Worm (Caenorhabditis elegans) whole organism, L2 larva: ENCODE data around the gene C14A4.6.

ENCODE experiments used
- C34F6.9 ChIP-seq: fragments of 150-350 bp; optimal IDR thresholded peaks from 2 replicates; lab custom pipeline; 2014; ENCODE audit warnings: missing biosample characterization, missing genetic modification characterization
- F13H6.1 ChIP-seq: sonication (generic microtip); optimal IDR thresholded peaks from 2 replicates; lab custom pipeline; 2016; ENCODE audit warnings: missing genetic modification characterization, missing compliant biosample characterization
- R02D3.7 ChIP-seq: fragments of 150-350 bp; optimal IDR thresholded peaks from 2 replicates; lab custom pipeline; 2014; ENCODE audit warnings: missing biosample characterization, missing genetic modification characterization
- Y55F3AM.14 ChIP-seq: fragments of 200-800 bp; sonication (Bioruptor generic); optimal IDR thresholded peaks from 2 replicates; lab custom pipeline; 2018; ENCODE audit warnings: mild to moderate bottlenecking, missing genetic modification characterization, missing compliant biosample characterization
- ZK546.5 ChIP-seq: sonication (generic microtip); optimal IDR thresholded peaks from 2 replicates; lab custom pipeline; 2017; ENCODE audit warnings: missing biosample characterization, missing genetic modification characterization
- alr-1 ChIP-seq: fragments of 150-350 bp; optimal IDR thresholded peaks from 2 replicates; lab custom pipeline; 2014; ENCODE audit warnings: missing biosample characterization, missing genetic modification characterization
- aly-2 ChIP-seq: fragments of 150-350 bp; optimal IDR thresholded peaks from 2 replicates; lab custom pipeline; 2014; ENCODE audit warnings: missing biosample characterization, missing genetic modification characterization
- ama-1 ChIP-seq: fragments of 150-350 bp; optimal IDR thresholded peaks from 2 replicates; lab custom pipeline; 2018; ENCODE audit warnings: inconsistent platforms
- blmp-1 ChIP-seq: sonication (generic microtip); optimal IDR thresholded peaks from 2 replicates; lab custom pipeline; 2017; ENCODE audit warnings: missing genetic modification characterization, mild to moderate bottlenecking, missing compliant biosample characterization, antibody characterized with exemption, moderate library complexity; ENCODE audit not compliant: insufficient read depth
- ceh-16 ChIP-seq: fragments of 150-350 bp; optimal IDR thresholded peaks from 2 replicates; lab custom pipeline; 2014; ENCODE audit warnings: missing biosample characterization, missing genetic modification characterization
- ceh-82 ChIP-seq: fragments of 150-350 bp; optimal IDR thresholded peaks from 2 replicates; lab custom pipeline; 2014; ENCODE audit warnings: missing biosample characterization, missing genetic modification characterization
- crh-2 ChIP-seq: sonication (generic microtip); optimal IDR thresholded peaks from 2 replicates; lab custom pipeline; 2017; ENCODE audit warnings: missing biosample characterization, missing genetic modification characterization
- dmd-4 ChIP-seq: sonication (generic microtip); optimal IDR thresholded peaks from 2 replicates; lab custom pipeline; 2017; ENCODE audit warnings: missing biosample characterization, missing genetic modification characterization
- egl-27 ChIP-seq: sonication (generic microtip); optimal IDR thresholded peaks from 3 replicates; lab custom pipeline; 2017; ENCODE audit warnings: missing biosample characterization, missing genetic modification reagents, missing genetic modification characterization
- elt-1 ChIP-seq: fragments of 150-350 bp; optimal IDR thresholded peaks from 2 replicates; lab custom pipeline; 2014; ENCODE audit warnings: missing biosample characterization, missing genetic modification characterization
- elt-3 ChIP-seq: sonication (generic microtip); optimal IDR thresholded peaks from 2 replicates; lab custom pipeline; 2017; ENCODE audit warnings: missing biosample characterization, missing genetic modification characterization
- fos-1 ChIP-seq: fragments of 150-350 bp; optimal IDR thresholded peaks from 2 replicates; lab custom pipeline; 2014; ENCODE audit warnings: missing biosample characterization, missing genetic modification characterization
- gmeb-1 ChIP-seq: fragments of 150-350 bp; optimal IDR thresholded peaks from 2 replicates; lab custom pipeline; 2014; ENCODE audit warnings: missing biosample characterization, missing genetic modification characterization
- lin-11 ChIP-seq: fragments of 150-350 bp; sonication (generic microtip); optimal IDR thresholded peaks from 2 replicates; lab custom pipeline; 2014; ENCODE audit warnings: missing biosample characterization, missing genetic modification characterization, inconsistent platforms, mixed read lengths
- lin-13 ChIP-seq: fragments of 150-350 bp; optimal IDR thresholded peaks from 2 replicates; lab custom pipeline; 2014; ENCODE audit warnings: missing biosample characterization, missing genetic modification reagents, missing genetic modification characterization
- lin-39 ChIP-seq: fragments of 150-350 bp; optimal IDR thresholded peaks from 2 replicates; lab custom pipeline; 2014; ENCODE audit warnings: missing biosample characterization, missing genetic modification reagents, missing genetic modification characterization
- lsy-2 ChIP-seq, 2 experiments: fragments of 150-350 bp in 1 of 2; sonication (generic microtip) in 1 of 2; optimal IDR thresholded peaks; 2 replicates each; lab custom pipeline; 2014 to 2017; ENCODE audit warnings: missing biosample characterization in 2 of 2, missing genetic modification characterization in 2 of 2
- mab-5 ChIP-seq: fragments of 150-350 bp; optimal IDR thresholded peaks from 2 replicates; lab custom pipeline; 2014; ENCODE audit warnings: missing biosample characterization, missing genetic modification characterization
- mbf-1 ChIP-seq: sonication (generic microtip); optimal IDR thresholded peaks from 2 replicates; lab custom pipeline; 2017; ENCODE audit warnings: missing biosample characterization, missing genetic modification characterization
- mdl-1 ChIP-seq, 2 experiments: fragments of 150-350 bp in 1 of 2; sonication (generic microtip) in 1 of 2; optimal IDR thresholded peaks; 2 replicates each; lab custom pipeline; 2017; ENCODE audit warnings: missing biosample characterization in 2 of 2, missing genetic modification characterization in 2 of 2
- nhr-10 ChIP-seq: sonication (generic microtip); optimal IDR thresholded peaks from 2 replicates; lab custom pipeline; 2017; ENCODE audit warnings: missing biosample characterization, missing genetic modification characterization
- nhr-11 ChIP-seq: fragments of 150-350 bp; optimal IDR thresholded peaks from 2 replicates; lab custom pipeline; 2014; ENCODE audit warnings: missing biosample characterization, missing genetic modification characterization
- nhr-12 ChIP-seq: fragments of 150-350 bp; optimal IDR thresholded peaks from 2 replicates; lab custom pipeline; 2014; ENCODE audit warnings: missing biosample characterization, missing genetic modification characterization
- nhr-129 ChIP-seq: fragments of 150-350 bp; optimal IDR thresholded peaks from 2 replicates; lab custom pipeline; 2014; ENCODE audit warnings: missing biosample characterization, missing genetic modification characterization
- nhr-21 ChIP-seq: fragments of 150-350 bp; optimal IDR thresholded peaks from 2 replicates; lab custom pipeline; 2014; ENCODE audit warnings: missing biosample characterization, missing genetic modification characterization
- nhr-23 ChIP-seq: fragments of 150-350 bp; optimal IDR thresholded peaks from 2 replicates; lab custom pipeline; 2014; ENCODE audit warnings: missing biosample characterization, missing genetic modification reagents, missing genetic modification characterization
- nhr-237 ChIP-seq: fragments of 150-350 bp; optimal IDR thresholded peaks from 2 replicates; lab custom pipeline; 2014; ENCODE audit warnings: missing biosample characterization, missing genetic modification characterization
- nhr-25 ChIP-seq: fragments of 150-350 bp; sonication (generic microtip); optimal IDR thresholded peaks from 3 replicates; lab custom pipeline; 2014; ENCODE audit warnings: missing biosample characterization, missing genetic modification characterization
- nhr-6 ChIP-seq: fragments of 150-350 bp; optimal IDR thresholded peaks from 2 replicates; lab custom pipeline; 2014; ENCODE audit warnings: missing biosample characterization, missing genetic modification characterization
- nhr-77 ChIP-seq: fragments of 150-350 bp; optimal IDR thresholded peaks from 2 replicates; lab custom pipeline; 2014; ENCODE audit warnings: missing biosample characterization, missing genetic modification characterization
- peb-1 ChIP-seq: fragments of 150-350 bp; optimal IDR thresholded peaks from 2 replicates; lab custom pipeline; 2014; ENCODE audit warnings: missing biosample characterization, missing genetic modification characterization
- sem-4 ChIP-seq: fragments of 150-350 bp; optimal IDR thresholded peaks from 2 replicates; lab custom pipeline; 2014; ENCODE audit warnings: missing biosample characterization, missing genetic modification reagents, missing genetic modification characterization
- skn-1 ChIP-seq: sonication (generic microtip); optimal IDR thresholded peaks from 2 replicates; lab custom pipeline; 2017; ENCODE audit warnings: missing biosample characterization, missing genetic modification characterization
- sma-3 ChIP-seq: sonication (generic microtip); optimal IDR thresholded peaks from 2 replicates; lab custom pipeline; 2016; ENCODE audit warnings: missing genetic modification reagents, missing genetic modification characterization, missing compliant biosample characterization
- sma-9 ChIP-seq, 2 experiments: fragments of 150-350 bp in 1 of 2; sonication (generic microtip) in 1 of 2; optimal IDR thresholded peaks; 2 replicates each; lab custom pipeline; 2014 to 2016; ENCODE audit warnings: missing genetic modification characterization in 2 of 2, mild to moderate bottlenecking in 1 of 2, missing biosample characterization in 1 of 2, missing compliant biosample characterization in 1 of 2, missing genetic modification reagents in 1 of 2, moderate library complexity in 1 of 2
- snpc-4 ChIP-seq: fragments of 150-350 bp; optimal IDR thresholded peaks from 2 replicates; lab custom pipeline; 2014; ENCODE audit warnings: missing biosample characterization, missing genetic modification characterization
- unc-39 ChIP-seq: fragments of 150-350 bp; optimal IDR thresholded peaks from 2 replicates; lab custom pipeline; 2014; ENCODE audit warnings: missing biosample characterization, missing genetic modification characterization
- unc-55 ChIP-seq: fragments of 150-350 bp; sonication (generic microtip); optimal IDR thresholded peaks from 3 replicates; lab custom pipeline; 2014; ENCODE audit warnings: missing biosample characterization, missing genetic modification reagents, missing genetic modification characterization
- unc-62 ChIP-seq: fragments of 150-350 bp; optimal IDR thresholded peaks from 2 replicates; lab custom pipeline; 2014; ENCODE audit warnings: missing biosample characterization, missing genetic modification reagents, missing genetic modification characterization
- zag-1 ChIP-seq: fragments of 150-350 bp; optimal IDR thresholded peaks from 2 replicates; lab custom pipeline; 2014; ENCODE audit warnings: missing biosample characterization, missing genetic modification characterization
- ztf-1 ChIP-seq: fragments of 200-800 bp; sonication (Bioruptor generic); conservative IDR thresholded peaks from 2 replicates; pipeline ENCODE4 v1.3.6; 2022; ENCODE audit warnings: missing genetic modification characterization, missing compliant biosample characterization
- ztf-11 ChIP-seq: sonication (generic microtip); optimal IDR thresholded peaks from 2 replicates; lab custom pipeline; 2017; ENCODE audit warnings: missing biosample characterization, missing genetic modification characterization
- ztf-4 ChIP-seq: fragments of 150-350 bp; optimal IDR thresholded peaks from 2 replicates; lab custom pipeline; 2014; ENCODE audit warnings: missing biosample characterization, missing genetic modification characterization

The C14A4.6 gene

DNA sequence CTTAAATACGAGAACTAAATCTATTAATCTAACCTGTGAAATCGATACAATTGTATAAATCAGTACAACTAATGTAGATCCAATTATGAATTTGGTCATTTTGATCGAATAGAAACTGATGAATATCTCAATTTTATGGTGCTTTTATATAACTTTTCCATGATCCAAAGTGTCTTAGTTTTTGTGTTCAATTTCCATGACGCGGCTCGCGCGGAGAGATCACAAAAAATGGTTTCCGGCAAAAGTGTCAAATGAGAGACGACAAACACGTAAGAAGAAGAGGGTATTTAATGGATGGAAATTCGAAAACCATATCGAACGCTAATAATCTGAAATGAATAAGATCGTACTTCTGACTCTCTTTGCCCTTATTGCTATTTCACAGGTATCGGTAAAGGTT, 30.0 kb downstream of the C14A4.6 start, which contains the start of the genes C06A1.6 and C06A1.7:
TSS of gene C06A1.6 (minus strand) at position 101 of the 400 bp plus-strand sequence.
TSS of gene C06A1.7 (plus strand) at position 314 of the 400 bp plus-strand sequence.
- TF ChIP-seq sem-4 (tag; lab: Kevin White, UChicago): no peak
- TF ChIP-seq skn-1 (tag; lab: Kevin White, UChicago): no peak
- no peak for TF ChIP-seq aly-2
- no peak for TF ChIP-seq unc-55 (GFP tag; lab: Kevin White, UChicago)
- no peak for TF ChIP-seq ztf-1 (GFP tag; lab: Robert Waterston, UW)
- TF ChIP-seq F13H6.1: no peak
- no peak for TF ChIP-seq elt-3 (tag; lab: Kevin White, UChicago)
- no peak for TF ChIP-seq unc-62 (GFP tag; lab: Kevin White, UChicago)
- TF ChIP-seq ceh-16: no peak
- no peak for TF ChIP-seq snpc-4 (tag; lab: Kevin White, UChicago)
- no peak for TF ChIP-seq sma-3 (GFP tag; lab: Kevin White, UChicago)
- no peak for TF ChIP-seq mdl-1 (tag; optimal IDR thresholded peaks at IDR 0.05; lab: Kevin White, UChicago)
- no peak for TF ChIP-seq ceh-82 (tag; lab: Kevin White, UChicago)
- TF ChIP-seq nhr-10: no peak
- TF ChIP-seq nhr-21 (tag; lab: Kevin White, UChicago): no peak
- TF ChIP-seq egl-27 (tag; lab: Kevin White, UChicago): no peak
- no peak for TF ChIP-seq nhr-77 (tag; lab: Kevin White, UChicago)

DNA sequence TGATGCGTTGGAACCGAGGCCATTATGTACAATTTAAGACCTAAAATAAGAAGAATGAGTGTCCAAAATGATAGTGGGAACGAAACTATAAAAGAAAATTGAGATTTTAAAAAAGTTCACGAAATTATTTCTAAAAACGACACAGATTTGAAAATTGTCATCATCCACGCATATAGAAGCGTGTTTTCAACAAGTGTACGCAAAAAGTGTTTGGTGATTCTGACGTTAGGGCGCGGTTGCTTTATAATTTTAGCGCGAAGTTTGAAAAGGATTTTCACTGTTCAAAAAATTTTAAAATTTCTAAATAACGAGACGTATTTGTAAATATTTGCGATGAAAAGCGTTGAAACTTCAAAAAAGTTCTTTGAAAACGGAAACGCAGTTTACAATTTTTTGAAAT, 31.2 kb downstream of the C14A4.6 start, which contains the start of gene cdc-48.1:
TSS of gene cdc-48.1 (minus strand) at position 40 of the 400 bp plus-strand sequence.
- TF ChIP-seq nhr-77 (tag; lab: Kevin White, UChicago) (peak; percentile 99), elt-3 (tag; lab: Kevin White, UChicago) (no peak), unc-39 (peak; percentile 57), ztf-11 (tag; lab: Kevin White, UChicago) (peak; percentile 87), lin-11 (tag; lab: Kevin White, UChicago) (peak; percentile 98), nhr-11 (tag; lab: Kevin White, UChicago) (peak; percentile 98), lsy-2 (tag; optimal IDR thresholded peaks at IDR 0.05; lab: Kevin White, UChicago) (peak; percentile 98 to 99), nhr-12 (peak; percentile 84), gmeb-1 (tag; lab: Kevin White, UChicago) (peak; percentile 100), ceh-82 (tag; lab: Kevin White, UChicago) (peak; percentile 98), egl-27 (tag; lab: Kevin White, UChicago) (peak; percentile 100), mbf-1 (tag; lab: Kevin White, UChicago) (peak; percentile 70), sma-3 (GFP tag; lab: Kevin White, UChicago) (peak; percentile 100), aly-2 (peak; percentile 81), elt-1 (tag; lab: Kevin White, UChicago) (peak; percentile 47), crh-2 (peak; percentile 100), fos-1 (tag; lab: Kevin White, UChicago) (peak; percentile 100), unc-62 (GFP tag; lab: Kevin White, UChicago) (peak; percentile 98), C34F6.9 (peak; percentile 100), nhr-10 (peak; percentile 95), sem-4 (tag; lab: Kevin White, UChicago) (peak; percentile 100), dmd-4 (tag; lab: Kevin White, UChicago) (peak; percentile 78), nhr-237 (peak; percentile 93), skn-1 (tag; lab: Kevin White, UChicago) (peak; percentile 100), ztf-1 (GFP tag; lab: Robert Waterston, UW) (peak; percentile 99; the same call in 1 of the 2 replicates), mab-5 (tag; lab: Kevin White, UChicago) (peak; percentile 98), nhr-23 (peak; percentile 62), ZK546.5 (peak; percentile 93), nhr-129 (tag; lab: Kevin White, UChicago) (peak; percentile 99), ceh-16 (peak; percentile 100), sma-9 (GFP tag; optimal IDR thresholded peaks at IDR 0.05; lab: Kevin White, UChicago) (peak; percentile 100), sma-9 (tag; optimal IDR thresholded peaks at IDR 0.05; lab: Kevin White, UChicago) (peak; percentile 49), snpc-4 (tag; lab: Kevin White, UChicago) (peak; percentile 95), blmp-1 (tag; lab: Kevin White, UChicago) (peak; percentile 97), nhr-6 (peak; percentile 100), ztf-4 (peak; percentile 100), F13H6.1 (peak; percentile 100), lin-39 (tag; lab: Kevin White, UChicago) (peak; percentile 99), zag-1 (peak; percentile 100), mdl-1 (tag; optimal IDR thresholded peaks at IDR 0.05; lab: Kevin White, UChicago) (peak; percentile 39 to 97), R02D3.7 (tag; lab: Kevin White, UChicago) (peak; percentile 91), alr-1 (tag; lab: Kevin White, UChicago) (no peak), unc-55 (GFP tag; lab: Kevin White, UChicago) (peak; percentile 100), nhr-25 (tag; lab: Kevin White, UChicago) (peak; percentile 100), lin-13 (GFP tag; lab: Kevin White, UChicago) (peak; percentile 100), ama-1 (lab: Kevin White, UChicago) (peak; percentile 97), peb-1 (peak; percentile 55), Y55F3AM.14 (GFP tag; lab: Kevin White, UChicago) (peak; percentile 99), nhr-21 (tag; lab: Kevin White, UChicago) (peak; percentile 100)
